Fruit fly (Drosophila melanogaster): ENCODE results near the gene RabGGTb.
A peak's percentile ranks its signal among the peaks of the same experiment; 100 is the strongest.

RabGGTb gene

DNA sequence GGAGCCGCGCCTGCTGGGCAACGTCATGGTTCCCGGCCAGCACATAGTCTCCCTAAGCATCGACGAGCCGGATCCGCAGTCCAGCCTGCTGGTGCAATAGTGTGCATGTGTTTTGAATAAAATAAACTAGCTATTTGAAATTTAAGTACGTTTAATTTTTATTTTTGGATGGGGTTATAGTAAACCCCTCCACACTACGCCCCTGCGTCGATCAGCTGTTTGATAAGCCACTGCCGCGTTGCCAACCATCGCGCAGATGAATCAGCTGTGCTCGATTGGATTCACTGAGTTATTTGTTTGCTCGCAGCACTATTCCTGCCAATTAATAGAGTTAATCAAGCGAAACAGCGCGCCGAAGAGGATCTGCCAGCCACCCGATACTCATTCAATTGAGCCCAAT, at the start of gene RabGGTb:
TSS of gene RabGGTb (plus strand) at position 254 of the 400 bp plus-strand sequence.
- TF ChIP-seq Smox (GFP tag; optimal IDR thresholded peaks at IDR 0.05) (peak; percentile 68), CG8632 (GFP tag; optimal IDR thresholded peaks at IDR 0.05) (no peak), Lpt (GFP tag; optimal IDR thresholded peaks at IDR 0.05) (no peak), esn (GFP tag; optimal IDR thresholded peaks at IDR 0.05) (peak; percentile 65), CG7368 (GFP tag; optimal IDR thresholded peaks at IDR 0.05) (peak; percentile 12), lz (GFP tag; optimal IDR thresholded peaks at IDR 0.05) (peak; percentile 84), Ets21C (GFP tag; optimal IDR thresholded peaks at IDR 0.05) (peak; percentile 25), Hr38 (GFP tag; optimal IDR thresholded peaks at IDR 0.05) (no peak), salr (GFP tag; optimal IDR thresholded peaks at IDR 0.05) (no peak), Eip75B (GFP tag; optimal IDR thresholded peaks at IDR 0.05) (peak; percentile 52), CG6163 (GFP tag; IDR thresholded peaks at IDR 0.05) (peak; percentile 86), CG16779 (tag; optimal IDR thresholded peaks at IDR 0.05) (no peak), Hr39 (GFP tag; optimal IDR thresholded peaks at IDR 0.05) (peak; percentile 77), CG15336 (GFP tag; IDR thresholded peaks at IDR 0.05) (peak; percentile 60), CG3919 (GFP tag; optimal IDR thresholded peaks at IDR 0.05) (peak; percentile 57), CG4318 (GFP tag; optimal IDR thresholded peaks at IDR 0.05) (no peak), dsx (GFP tag; optimal IDR thresholded peaks at IDR 0.05; ENCODE audit: poor library complexity, severe bottlenecking) (no peak), CG8319 (GFP tag; optimal IDR thresholded peaks at IDR 0.05) (peak; percentile 1), ss (GFP tag; optimal IDR thresholded peaks at IDR 0.05) (peak in 1 of 2 experiments; percentile 12), fd59A (GFP tag; optimal IDR thresholded peaks at IDR 0.05) (peak; percentile 21), CG31627 (GFP tag; optimal IDR thresholded peaks at IDR 0.05) (peak; percentile 60), CG11762 (GFP tag; optimal IDR thresholded peaks at IDR 0.05; ENCODE audit: insufficient read depth) (peak; percentile 39), cyc (GFP tag; optimal IDR thresholded peaks at IDR 0.05) (peak; percentile 50), CG32006 (GFP tag; optimal IDR thresholded peaks at IDR 0.05) (peak; percentile 56), Sox15 (GFP tag; optimal IDR thresholded peaks at IDR 0.05) (no peak), CG11294 (GFP tag; IDR thresholded peaks at IDR 0.05) (peak; percentile 33; the same call in 1 of the 2 replicates), CG11902 (GFP tag; optimal IDR thresholded peaks at IDR 0.05) (peak; percentile 15), fkh (GFP tag; optimal IDR thresholded peaks at IDR 0.05) (no peak), acj6 (GFP tag; optimal IDR thresholded peaks at IDR 0.05) (peak; percentile 72), Sox14 (GFP tag; optimal IDR thresholded peaks at IDR 0.05) (peak; percentile 57), Gug (GFP tag; IDR thresholded peaks at IDR 0.05) (peak; percentile 54), achi (GFP tag; optimal IDR thresholded peaks at IDR 0.05) (peak; percentile 46), CG6276 (GFP tag; optimal IDR thresholded peaks at IDR 0.05) (peak; percentile 21), CG34406 (GFP tag; optimal IDR thresholded peaks at IDR 0.05) (peak; percentile 48), eg (GFP tag; IDR thresholded peaks at IDR 0.05) (peak; percentile 85), Sox102F (GFP tag; optimal IDR thresholded peaks at IDR 0.05) (peak; percentile 44), Ets96B (tag; optimal IDR thresholded peaks at IDR 0.05) (peak; percentile 21), pdm3 (GFP tag; optimal IDR thresholded peaks at IDR 0.05) (peak; percentile 52), CG10669 (GFP tag; optimal IDR thresholded peaks at IDR 0.05) (peak; percentile 17), dac (GFP tag; optimal IDR thresholded peaks at IDR 0.05) (no peak), spab (GFP tag; optimal IDR thresholded peaks at IDR 0.05) (no peak), fd85E (GFP tag; optimal IDR thresholded peaks at IDR 0.05) (no peak), CG3032 (tag; optimal IDR thresholded peaks at IDR 0.05) (peak; percentile 51), OdsH (GFP tag; optimal IDR thresholded peaks at IDR 0.05) (peak; percentile 45), Hr4 (GFP tag; optimal IDR thresholded peaks at IDR 0.05) (peak; percentile 45), CG10631 (GFP tag; optimal IDR thresholded peaks at IDR 0.05) (peak; percentile 46), topi (GFP tag; optimal IDR thresholded peaks at IDR 0.05) (peak; percentile 54), Eip78C (GFP tag) (peak; percentile 75), Met (GFP tag; optimal IDR thresholded peaks at IDR 0.05) (peak; percentile 63), CG6854 (GFP tag; optimal IDR thresholded peaks at IDR 0.05) (peak; percentile 29), svp (GFP tag) (peak; percentile 80), net (GFP tag; optimal IDR thresholded peaks at IDR 0.05) (peak; percentile 59), CG8119 (GFP tag; IDR thresholded peaks at IDR 0.05) (peak; percentile 71)

Data from whole organism, prepupa.